Worm (Caenorhabditis elegans) whole organism, L4 larva: ENCODE measurements around the gene C28D4.7.

Source experiments
- F10B5.3 ChIP-seq: sonication (generic microtip); optimal IDR thresholded peaks from 2 replicates; lab custom pipeline; 2016; ENCODE audit warnings: mild to moderate bottlenecking, missing genetic modification characterization, missing compliant biosample characterization
- F26F4.8 ChIP-seq: fragments of 200-800 bp; sonication (Bioruptor generic); conservative IDR thresholded peaks from 2 replicates; pipeline ENCODE4 v1.3.6; 2022; ENCODE audit warnings: missing genetic modification characterization, missing compliant biosample characterization
- R02D3.7 ChIP-seq: fragments of 150-350 bp; sonication (generic microtip); optimal IDR thresholded peaks from 3 replicates; lab custom pipeline; 2014; ENCODE audit warnings: missing biosample characterization, missing genetic modification characterization
- T20F7.1 ChIP-seq: fragments of 200-800 bp; sonication (Bioruptor generic); optimal IDR thresholded peaks from 2 replicates; lab custom pipeline; 2018; ENCODE audit warnings: mild to moderate bottlenecking, missing genetic modification characterization, missing compliant biosample characterization
- Y48G9A.11 ChIP-seq: fragments of 200-800 bp; sonication (Bioruptor generic); IDR thresholded peaks from 2 replicates; pipeline ENCODE4 v1.3.6; 2022; ENCODE audit warnings: missing genetic modification reagents, missing genetic modification characterization, missing compliant biosample characterization
- Y75B8A.6 ChIP-seq: fragments of 200-800 bp; sonication (Bioruptor generic); IDR thresholded peaks from 2 replicates; pipeline ENCODE4 v1.3.6; 2022; ENCODE audit warnings: missing genetic modification reagents, missing genetic modification characterization, missing compliant biosample characterization
- ZK337.2 ChIP-seq: fragments of 200-800 bp; sonication (Bioruptor generic); IDR thresholded peaks from 2 replicates; pipeline ENCODE4 v1.3.6; 2022; ENCODE audit warnings: missing genetic modification reagents, missing genetic modification characterization, missing compliant biosample characterization
- ZK546.5 ChIP-seq, 2 experiments: sonication (generic microtip); optimal IDR thresholded peaks; 2 replicates each; lab custom pipeline; 2017; ENCODE audit warnings: missing biosample characterization in 2 of 2, missing genetic modification characterization in 2 of 2
- aha-1 ChIP-seq: fragments of 150-350 bp; peaks from one replicate; lab custom pipeline; 2014; ENCODE audit warnings: missing biosample characterization, missing genetic modification characterization
- attf-4 ChIP-seq: sonication (generic microtip); optimal IDR thresholded peaks from 3 replicates; lab custom pipeline; 2017; ENCODE audit warnings: missing biosample characterization, missing genetic modification characterization
- ceh-20 ChIP-seq: fragments of 200-800 bp; sonication (Bioruptor generic); IDR thresholded peaks from 2 replicates; pipeline ENCODE4 v1.3.6; 2022; ENCODE audit warnings: missing genetic modification reagents, missing genetic modification characterization, missing compliant biosample characterization
- ceh-32 ChIP-seq: sonication (generic microtip); optimal IDR thresholded peaks from 2 replicates; lab custom pipeline; 2016; ENCODE audit warnings: mild to moderate bottlenecking, missing genetic modification characterization, missing compliant biosample characterization; ENCODE audit not compliant: poor library complexity
- ceh-44 ChIP-seq: fragments of 200-800 bp; sonication (Bioruptor generic); IDR thresholded peaks from 2 replicates; pipeline ENCODE4 v1.3.6; 2022; ENCODE audit warnings: missing genetic modification reagents, missing genetic modification characterization, missing compliant biosample characterization
- ceh-62 ChIP-seq: sonication (generic microtip); optimal IDR thresholded peaks from 2 replicates; lab custom pipeline; 2017; ENCODE audit warnings: missing biosample characterization, missing genetic modification characterization
- ceh-82 ChIP-seq: sonication (generic microtip); optimal IDR thresholded peaks from 2 replicates; lab custom pipeline; 2017; ENCODE audit warnings: missing biosample characterization, missing genetic modification characterization
- ces-1 ChIP-seq: fragments of 150-350 bp; sonication (generic microtip); optimal IDR thresholded peaks from 4 replicates; lab custom pipeline; 2014; ENCODE audit warnings: missing biosample characterization, missing genetic modification reagents, missing genetic modification characterization
- cey-2 ChIP-seq: sonication (generic microtip); optimal IDR thresholded peaks from 3 replicates; lab custom pipeline; 2017; ENCODE audit warnings: missing genetic modification characterization, mild to moderate bottlenecking, missing compliant biosample characterization, antibody characterized with exemption, borderline replicate concordance; ENCODE audit not compliant: insufficient read depth
- ctbp-1 ChIP-seq: fragments of 200-800 bp; sonication (Bioruptor generic); IDR thresholded peaks from 2 replicates; pipeline ENCODE4 v1.3.6; 2022; ENCODE audit warnings: missing genetic modification reagents, missing genetic modification characterization, missing compliant biosample characterization
- daf-16 ChIP-seq, 3 experiments: sonication (generic microtip); optimal IDR thresholded peaks; 2 replicates each; lab custom pipeline; 2016 to 2017; ENCODE audit warnings: missing genetic modification characterization in 3 of 3, missing genetic modification reagents in 3 of 3, mild to moderate bottlenecking in 2 of 3, missing compliant biosample characterization in 2 of 3, missing biosample characterization in 1 of 3, moderate library complexity in 1 of 3
- daf-19 ChIP-seq: fragments of 200-800 bp; sonication (Bioruptor generic); conservative IDR thresholded peaks from 2 replicates; pipeline ENCODE4 v1.3.6; 2022; ENCODE audit warnings: missing genetic modification characterization, missing compliant biosample characterization
- daf-8 ChIP-seq: fragments of 200-800 bp; sonication (Bioruptor generic); IDR thresholded peaks from 2 replicates; pipeline ENCODE4 v1.3.6; 2022; ENCODE audit warnings: missing genetic modification characterization, missing compliant biosample characterization
- dmd-6 ChIP-seq: fragments of 200-800 bp; sonication (Bioruptor generic); IDR thresholded peaks from 2 replicates; pipeline ENCODE4 v1.3.6; 2022; ENCODE audit warnings: missing genetic modification reagents, missing genetic modification characterization, missing compliant biosample characterization
- dmd-8 ChIP-seq: fragments of 200-800 bp; sonication (Bioruptor generic); IDR thresholded peaks from 2 replicates; pipeline ENCODE4 v1.3.6; 2022; ENCODE audit warnings: missing genetic modification characterization, missing compliant biosample characterization
- dve-1 ChIP-seq: sonication (generic microtip); optimal IDR thresholded peaks from 2 replicates; lab custom pipeline; 2017; ENCODE audit warnings: antibody characterized with exemption, mild to moderate bottlenecking, missing genetic modification characterization, missing compliant biosample characterization; ENCODE audit not compliant: insufficient read depth
- fos-1 ChIP-seq: fragments of 150-350 bp; optimal IDR thresholded peaks from 2 replicates; lab custom pipeline; 2014; ENCODE audit warnings: missing biosample characterization, missing genetic modification characterization
- hif-1 ChIP-seq, 2 experiments: sonication (generic microtip); optimal IDR thresholded peaks; 2 replicates each; lab custom pipeline; 2016 to 2017; ENCODE audit warnings: missing compliant biosample characterization in 2 of 2, missing genetic modification characterization in 2 of 2, missing genetic modification reagents in 2 of 2, missing genotype in 2 of 2, mild to moderate bottlenecking in 1 of 2
- hlh-11 ChIP-seq: fragments of 200-800 bp; sonication (Bioruptor generic); optimal IDR thresholded peaks from 2 replicates; lab custom pipeline; 2018; ENCODE audit warnings: mild to moderate bottlenecking, missing genetic modification characterization, missing compliant biosample characterization
- hlh-30 ChIP-seq: sonication (generic microtip); optimal IDR thresholded peaks from 2 replicates; lab custom pipeline; 2017; ENCODE audit warnings: antibody characterized with exemption, mild to moderate bottlenecking, missing genetic modification characterization, missing compliant biosample characterization; ENCODE audit not compliant: insufficient read depth
- lim-7 ChIP-seq: fragments of 200-800 bp; sonication (Bioruptor generic); IDR thresholded peaks from 2 replicates; pipeline ENCODE4 v1.3.6; 2022; ENCODE audit warnings: missing genetic modification characterization, missing compliant biosample characterization
- lir-3 ChIP-seq: sonication (generic microtip); optimal IDR thresholded peaks from 2 replicates; lab custom pipeline; 2016; ENCODE audit warnings: mild to moderate bottlenecking, missing genetic modification characterization, missing compliant biosample characterization
- madf-9 ChIP-seq: fragments of 200-800 bp; sonication (Bioruptor generic); conservative IDR thresholded peaks from 2 replicates; pipeline ENCODE4 v1.3.6; 2022; ENCODE audit warnings: missing genetic modification reagents, missing genetic modification characterization, missing compliant biosample characterization
- mep-1 ChIP-seq: fragments of 150-350 bp; sonication (generic microtip); optimal IDR thresholded peaks from 3 replicates; lab custom pipeline; 2014; ENCODE audit warnings: missing biosample characterization, missing genetic modification characterization
- mes-2 ChIP-seq: sonication (generic microtip); optimal IDR thresholded peaks from 2 replicates; lab custom pipeline; 2016; ENCODE audit warnings: missing genotype, mild to moderate bottlenecking, missing genetic modification characterization, missing compliant biosample characterization; ENCODE audit not compliant: poor library complexity, severe bottlenecking
- nhr-41 ChIP-seq: fragments of 200-800 bp; sonication (Bioruptor generic); IDR thresholded peaks from 2 replicates; pipeline ENCODE4 v1.3.6; 2022; ENCODE audit warnings: missing genetic modification reagents, missing genetic modification characterization, missing compliant biosample characterization
- nhr-6 ChIP-seq: fragments of 150-350 bp; optimal IDR thresholded peaks from 2 replicates; lab custom pipeline; 2014; ENCODE audit warnings: missing biosample characterization, missing genetic modification characterization
- pha-4 ChIP-seq, 2 experiments: fragments of 150-350 bp in 1 of 2; fragments of 200-800 bp in 1 of 2; sonication (Bioruptor generic) in 1 of 2; IDR thresholded peaks in 1 of 2; optimal IDR thresholded peaks in 1 of 2; 2 replicates each; pipeline versions ENCODE4 v1.3.6 to Lab custom; 2014 to 2022; ENCODE audit warnings: missing genetic modification characterization in 2 of 2, missing genetic modification reagents in 2 of 2, missing biosample characterization in 1 of 2, missing compliant biosample characterization in 1 of 2
- php-3 ChIP-seq: fragments of 200-800 bp; sonication (Bioruptor generic); IDR thresholded peaks from 2 replicates; pipeline ENCODE4 v1.3.6; 2022; ENCODE audit warnings: missing genetic modification reagents, missing genetic modification characterization, missing compliant biosample characterization
- pqm-1 ChIP-seq: sonication (generic microtip); optimal IDR thresholded peaks from 2 replicates; lab custom pipeline; 2017; ENCODE audit warnings: missing biosample characterization, missing genetic modification characterization
- set-16 ChIP-seq: fragments of 200-800 bp; sonication (Bioruptor generic); IDR thresholded peaks from 2 replicates; pipeline ENCODE4 v1.3.6; 2022; ENCODE audit warnings: missing genetic modification reagents, missing genetic modification characterization, missing compliant biosample characterization
- skn-1 ChIP-seq: fragments of 150-350 bp; optimal IDR thresholded peaks from 2 replicates; lab custom pipeline; 2014; ENCODE audit warnings: missing biosample characterization, missing genetic modification characterization
- tag-97 ChIP-seq: fragments of 200-800 bp; sonication (Bioruptor generic); IDR thresholded peaks from 2 replicates; pipeline ENCODE4 v1.3.6; 2022; ENCODE audit warnings: missing genetic modification characterization, missing compliant biosample characterization
- vab-7 ChIP-seq: fragments of 200-800 bp; sonication (Bioruptor generic); IDR thresholded peaks from 2 replicates; pipeline ENCODE4 v1.3.6; 2022; ENCODE audit warnings: missing genetic modification reagents, missing genetic modification characterization, missing compliant biosample characterization

C28D4.7 gene

ce11 chrIV:9762667-9763173 is 19.8 kb upstream of the C28D4.7 start (continued):
- TF ChIP-seq nhr-41 (GFP tag; lab: Robert Waterston, UW), result no peak

ce11 chrIV:9761751-9762150 is 18.8 kb upstream of the C28D4.7 start:
- peak; percentile 67 for TF ChIP-seq hlh-30 (tag; lab: Kevin White, UChicago)
- TF ChIP-seq ceh-44 (GFP tag; lab: Robert Waterston, UW), result no peak
- TF ChIP-seq hlh-11 (tag; lab: Kevin White, UChicago), result peak; percentile 21
- TF ChIP-seq ZK337.2, result no peak
- peak; percentile 19 for TF ChIP-seq dve-1 (tag; lab: Kevin White, UChicago)
- peak; percentile 46 for TF ChIP-seq aha-1 (tag; lab: Kevin White, UChicago)
- peak; percentile 19 for TF ChIP-seq T20F7.1 (GFP tag; lab: Kevin White, UChicago)

- TF ChIP-seq attf-4 (tag; lab: Kevin White, UChicago) (no peak), cey-2 (tag; lab: Kevin White, UChicago) (no peak), lir-3 (tag; lab: Kevin White, UChicago) (no peak), ceh-62 (tag; lab: Kevin White, UChicago) (no peak), mep-1 (no peak), ZK546.5 (tag; optimal IDR thresholded peaks at IDR 0.05; lab: Kevin White, UChicago) (no peak), T20F7.1 (GFP tag; lab: Kevin White, UChicago) (no peak), ceh-82 (tag; lab: Kevin White, UChicago) (no peak), dmd-6 (GFP tag; lab: Robert Waterston, UW) (no peak), Y75B8A.6 (GFP tag; lab: Robert Waterston, UW) (no peak), php-3 (GFP tag; lab: Robert Waterston, UW) (no peak), tag-97 (no peak), daf-8 (no peak), pqm-1 (tag; lab: Kevin White, UChicago) (no peak), ctbp-1 (GFP tag; lab: Robert Waterston, UW) (no peak)
Observed at ce11 chrIV:9757425-9757740, 14.4 kb upstream of the C28D4.7 start, which contains the start of gene nhr-97. nhr-97 (plus strand) TSS chrIV:9757641.

ce11 chrIV:9756647-9757424 is 13.9 kb upstream of the C28D4.7 start:
- TF ChIP-seq lim-7 (GFP tag; lab: Robert Waterston, UW) (no peak), Y75B8A.6 (GFP tag; lab: Robert Waterston, UW) (no peak), hif-1 (tag; optimal IDR thresholded peaks at IDR 0.05; lab: Kevin White, UChicago) (no peak), F26F4.8 (GFP tag; lab: Robert Waterston, UW) (no peak), pha-4 (GFP tag; IDR thresholded peaks at IDR 0.05; lab: Robert Waterston, UW) (no peak), pha-4 (tag; optimal IDR thresholded peaks at IDR 0.05; lab: Kevin White, UChicago) (no peak), R02D3.7 (tag; lab: Kevin White, UChicago) (no peak), madf-9 (GFP tag; lab: Robert Waterston, UW) (no peak), daf-19 (GFP tag; lab: Robert Waterston, UW) (no peak), ceh-32 (tag; lab: Kevin White, UChicago) (no peak), Y48G9A.11 (no peak), vab-7 (GFP tag; lab: Robert Waterston, UW) (no peak), ces-1 (GFP tag; lab: Kevin White, UChicago) (no peak), tag-97 (no peak), dmd-6 (GFP tag; lab: Robert Waterston, UW) (peak; percentile 71), ceh-20 (no peak), mes-2 (no peak), ceh-44 (GFP tag; lab: Robert Waterston, UW) (no peak), F10B5.3 (tag; lab: Kevin White, UChicago) (no peak), dmd-8 (GFP tag; lab: Robert Waterston, UW) (no peak), pqm-1 (tag; lab: Kevin White, UChicago) (peak; percentile 60), fos-1 (tag; lab: Kevin White, UChicago) (no peak), nhr-6 (tag; lab: Kevin White, UChicago) (no peak), attf-4 (tag; lab: Kevin White, UChicago) (no peak), ceh-82 (tag; lab: Kevin White, UChicago) (no peak), daf-16 (GFP tag; optimal IDR thresholded peaks at IDR 0.05; lab: Kevin White, UChicago) (no peak), daf-16 (tag; optimal IDR thresholded peaks at IDR 0.05; lab: Kevin White, UChicago) (peak; percentile 56), skn-1 (tag; lab: Kevin White, UChicago) (no peak), set-16 (GFP tag; lab: Robert Waterston, UW) (no peak)
